Fruit fly (Drosophila melanogaster) whole organism, embryonic: Measurements from ENCODE around the gene Prx1.

Source experiments
- CG10209 ChIP-seq: fragments of 200-800 bp; sonication (Bioruptor generic); optimal IDR thresholded peaks from 3 replicates; lab custom pipeline; 2017; ENCODE audit warnings: missing biosample characterization, mild to moderate bottlenecking, missing genetic modification characterization, missing genetic modification reagents
- CG14441 ChIP-seq: fragments of 200-800 bp; sonication (Bioruptor generic); IDR thresholded peaks from 2 replicates; pipeline ENCODE4 v1.3.6; 2022; ENCODE audit warnings: missing biosample characterization, missing genetic modification characterization
- CG9727 ChIP-seq: fragments of 200-800 bp; sonication (Bioruptor generic); optimal IDR thresholded peaks from 3 replicates; lab custom pipeline; 2017; ENCODE audit warnings: missing biosample characterization, mild to moderate bottlenecking, missing genetic modification characterization
- Med ChIP-seq: fragments of 200-800 bp; sonication (Bioruptor generic); peaks from one replicate; lab custom pipeline; 2016; ENCODE audit warnings: missing biosample characterization, missing genetic modification characterization, mild to moderate bottlenecking, inconsistent platforms, moderate library complexity
- amos ChIP-seq: fragments of 200-800 bp; sonication (Bioruptor generic); IDR thresholded peaks from 2 replicates; pipeline ENCODE4 v1.3.6; 2022; ENCODE audit warnings: missing biosample characterization, missing genetic modification characterization; ENCODE audit not compliant: partially characterized antibody
- aop ChIP-seq: fragments of 200-800 bp; sonication (Bioruptor generic); IDR thresholded peaks from 2 replicates; pipeline ENCODE4 v1.3.6; 2022; ENCODE audit warnings: missing biosample characterization, missing genetic modification characterization
- cwo ChIP-seq: fragments of 200-800 bp; sonication (Bioruptor generic); optimal IDR thresholded peaks from 3 replicates; lab custom pipeline; 2017; ENCODE audit warnings: missing biosample characterization, missing genetic modification characterization, mild to moderate bottlenecking, moderate library complexity, missing genetic modification reagents
- dm ChIP-seq: fragments of 200-800 bp; sonication (Bioruptor generic); optimal IDR thresholded peaks from 3 replicates; lab custom pipeline; 2016; ENCODE audit warnings: missing biosample characterization, missing genetic modification characterization
- en ChIP-seq: fragments of 200-800 bp; sonication (Bioruptor generic); optimal IDR thresholded peaks from 2 replicates; lab custom pipeline; 2016; ENCODE audit warnings: missing biosample characterization, missing genetic modification characterization
- mld ChIP-seq: fragments of 200-800 bp; sonication (Bioruptor generic); IDR thresholded peaks from 3 replicates; pipeline ENCODE4 v1.3.6; 2022; ENCODE audit warnings: missing biosample characterization, missing genetic modification characterization; ENCODE audit not compliant: partially characterized antibody
- pita ChIP-seq: fragments of 200-800 bp; sonication (Bioruptor generic); optimal IDR thresholded peaks from 2 replicates; lab custom pipeline; 2017; ENCODE audit warnings: missing biosample characterization, mild to moderate bottlenecking, missing genetic modification characterization
- repo ChIP-seq: fragments of 200-800 bp; sonication (Bioruptor generic); optimal IDR thresholded peaks from 2 replicates; lab custom pipeline; 2016; ENCODE audit warnings: missing biosample characterization, missing genetic modification characterization

dm6 chr3L:15230178-15230856 is 22.7 kb downstream of the Prx1 start:
- no peak for TF ChIP-seq amos (GFP tag; lab: Robert Waterston, UW)
- peak; percentile 47 for TF ChIP-seq CG9727 (GFP tag; lab: Kevin White, UChicago)
- TF ChIP-seq CG14441 (GFP tag; lab: Robert Waterston, UW): no peak
- TF ChIP-seq pita (GFP tag; lab: Kevin White, UChicago): no peak
- TF ChIP-seq Med (GFP tag; lab: Kevin White, UChicago): peak; percentile 89
- TF ChIP-seq aop: no peak
- peak; percentile 58 for TF ChIP-seq CG10209 (GFP tag; lab: Kevin White, UChicago)
- no peak for TF ChIP-seq mld (GFP tag; lab: Robert Waterston, UW)
- TF ChIP-seq dm (GFP tag; lab: Kevin White, UChicago): peak; percentile 30
- no peak for TF ChIP-seq en
- TF ChIP-seq cwo (GFP tag; lab: Kevin White, UChicago): peak; percentile 27
- TF ChIP-seq repo: no peak
